Worm (Caenorhabditis elegans) whole organism, L1 larva: ENCODE data around the gene F48F7.3.
"Not testable (repeated sequence)": the region's sequence is repeated elsewhere in the genome, so short reads cannot be mapped to it uniquely, and the experiment has no call there.

ENCODE experiments used
- blmp-1 ChIP-seq: fragments of 150-350 bp; optimal IDR thresholded peaks from 2 replicates; lab custom pipeline; 2014; ENCODE audit warnings: missing biosample characterization, missing genetic modification characterization
- pqm-1 ChIP-seq: sonication (generic microtip); optimal IDR thresholded peaks from 3 replicates; lab custom pipeline; 2017; ENCODE audit warnings: missing biosample characterization, missing genetic modification characterization

DNA sequence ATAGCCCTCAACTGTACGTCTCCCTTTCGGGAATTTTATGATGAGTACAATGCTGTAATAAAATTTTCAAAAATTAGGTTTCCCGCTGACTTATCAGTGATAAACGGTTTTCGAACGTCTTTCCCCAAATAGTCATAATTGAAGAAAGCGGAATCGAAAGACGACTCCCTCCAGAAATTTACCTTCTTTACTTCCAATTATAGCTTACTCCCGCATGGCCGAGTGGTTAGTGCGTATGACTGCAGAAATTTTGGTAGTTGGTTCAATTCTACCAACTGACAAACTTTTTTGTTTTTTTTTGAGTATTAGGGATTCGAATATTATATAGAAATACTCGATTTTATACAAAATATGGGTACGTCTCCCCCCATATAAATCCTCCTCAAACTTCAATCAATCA, 9.8 kb downstream of the F48F7.3 start:
- TF ChIP-seq pqm-1, blmp-1 (tag; lab: Kevin White, UChicago): not testable (repeated sequence)
